Worm (Caenorhabditis elegans): ENCODE results near the gene sre-16.

- TF ChIP-seq snpc-4 (tag; optimal IDR thresholded peaks at IDR 0.05) (no peak), nhr-6 (tag; optimal IDR thresholded peaks at IDR 0.05) (no peak), F26F4.8 (GFP tag; conservative IDR thresholded peaks at IDR 0.05) (no peak), lin-15B (tag; optimal IDR thresholded peaks at IDR 0.05) (no peak), fos-1 (tag; optimal IDR thresholded peaks at IDR 0.05) (no peak), nhr-28 (tag; optimal IDR thresholded peaks at IDR 0.05) (no peak), hif-1 (tag; optimal IDR thresholded peaks at IDR 0.05) (no peak), nhr-76 (tag; optimal IDR thresholded peaks at IDR 0.05) (no peak), ceh-62 (tag; optimal IDR thresholded peaks at IDR 0.05) (no peak), ceh-82 (tag; optimal IDR thresholded peaks at IDR 0.05) (no peak), egl-27 (tag; optimal IDR thresholded peaks at IDR 0.05) (no peak)
These were observed 42.6 kb downstream of the sre-16 start for ce11 chrIV:12193338-12193737.

Data from whole organism, L4 larva.